Worm (Caenorhabditis elegans): Measurements from ENCODE around the gene ucp-4.

DNA sequence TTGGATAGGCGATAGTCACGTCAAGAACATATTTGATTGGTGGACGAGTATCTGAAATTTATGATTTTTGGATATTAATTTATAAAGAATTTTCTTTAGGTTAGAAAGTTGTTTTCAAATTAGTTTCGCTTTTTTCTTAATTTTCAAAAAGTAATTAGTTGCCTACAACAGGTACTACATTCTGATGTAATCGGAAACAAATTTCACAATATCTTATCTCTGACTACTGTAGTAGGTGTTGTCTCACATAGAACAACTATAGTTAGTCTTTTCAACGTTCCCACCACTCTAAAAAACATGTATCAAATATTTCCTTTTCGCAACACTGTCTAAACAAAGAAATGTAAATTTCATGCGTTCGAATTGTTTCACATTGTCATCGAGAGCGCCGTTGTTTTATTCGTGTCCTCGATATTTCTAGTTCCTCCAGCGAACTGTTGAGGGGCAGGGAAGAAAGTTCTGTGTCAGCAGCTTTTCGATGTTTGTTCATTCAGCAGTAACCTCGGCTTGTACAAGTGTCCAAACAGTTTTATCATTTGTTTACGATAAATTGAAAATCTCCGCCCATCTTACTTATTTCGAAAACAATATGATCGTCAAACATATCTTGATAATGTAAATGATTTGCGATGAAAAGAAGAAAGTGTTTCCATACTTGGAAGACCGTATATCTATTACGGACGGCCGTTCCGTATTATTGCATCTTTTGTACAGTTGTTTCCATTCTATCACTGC lies 4.7 kb upstream of the ucp-4 start:
- no peak for TF ChIP-seq nhr-10 (tag; optimal IDR thresholded peaks at IDR 0.05)
- TF ChIP-seq blmp-1 (tag; optimal IDR thresholded peaks at IDR 0.05; ENCODE audit: insufficient read depth) = no peak
- TF ChIP-seq egl-27 (tag; optimal IDR thresholded peaks at IDR 0.05) = no peak
- TF ChIP-seq snpc-4 (tag; optimal IDR thresholded peaks at IDR 0.05) = no peak
- TF ChIP-seq lin-39 (tag; optimal IDR thresholded peaks at IDR 0.05) = no peak

All from whole organism, L2 larva.